Worm (Caenorhabditis elegans): ENCODE results near the gene arx-3.
A peak's percentile ranks its signal among the peaks of the same experiment; 100 is the strongest.

arx-3 gene

DNA sequence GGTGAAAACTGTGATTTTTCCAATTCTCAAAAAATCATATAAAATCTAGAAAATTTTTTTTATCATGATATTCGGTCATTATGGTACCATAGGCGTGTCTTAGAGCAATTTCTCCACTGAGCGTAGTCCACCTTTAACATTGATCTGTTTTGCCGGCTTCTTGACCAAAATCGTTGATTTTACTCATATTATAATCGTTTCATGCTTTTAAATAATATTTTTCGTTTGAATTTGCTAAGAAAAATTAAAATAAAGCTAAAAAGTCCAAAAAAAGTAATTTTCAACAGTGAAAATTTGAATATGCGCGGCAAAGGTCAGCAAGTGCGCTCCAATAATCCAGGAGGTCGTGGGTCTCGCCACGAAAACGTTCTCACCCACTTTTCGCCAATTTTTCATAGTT lies 17.3 kb downstream of the arx-3 start, which contains the start of gene Y79H2A.4:
TSS of gene Y79H2A.4 (plus strand) at position 301 of the 400 bp plus-strand sequence.
- TF ChIP-seq npax-4 (tag; optimal IDR thresholded peaks at IDR 0.05): no peak
- no peak for TF ChIP-seq C38D4.7 (GFP tag; optimal IDR thresholded peaks at IDR 0.05)
- TF ChIP-seq unc-42 (tag; optimal IDR thresholded peaks at IDR 0.05): no peak
- TF ChIP-seq hlh-15 (tag; optimal IDR thresholded peaks at IDR 0.05): no peak
- no peak for TF ChIP-seq C08G9.2 (tag; optimal IDR thresholded peaks at IDR 0.05)
- TF ChIP-seq dmd-4 (tag; optimal IDR thresholded peaks at IDR 0.05; ENCODE audit: borderline replicate concordance): no peak
- no peak for TF ChIP-seq K02D7.2 (tag; optimal IDR thresholded peaks at IDR 0.05)
- no peak for TF ChIP-seq pag-3 (tag; optimal IDR thresholded peaks at IDR 0.05; ENCODE audit: borderline replicate concordance)
- TF ChIP-seq hlh-30 (tag; optimal IDR thresholded peaks at IDR 0.05; ENCODE audit: insufficient read depth): no peak
- TF ChIP-seq ceh-24 (tag; optimal IDR thresholded peaks at IDR 0.05): no peak
- no peak for TF ChIP-seq nfya-1 (tag; optimal IDR thresholded peaks at IDR 0.05)
- no peak for TF ChIP-seq ceh-9 (tag; optimal IDR thresholded peaks at IDR 0.05)
- no peak for TF ChIP-seq zip-5 (tag; optimal IDR thresholded peaks at IDR 0.05)
- no peak for TF ChIP-seq elt-4 (tag; optimal IDR thresholded peaks at IDR 0.05)
- TF ChIP-seq sox-2 (GFP tag; IDR thresholded peaks at IDR 0.05): no peak
- TF ChIP-seq pqm-1 (tag; optimal IDR thresholded peaks at IDR 0.05): no peak
- TF ChIP-seq madf-2 (tag; optimal IDR thresholded peaks at IDR 0.05): no peak
- no peak for TF ChIP-seq ceh-19 (GFP tag; optimal IDR thresholded peaks at IDR 0.05)

DNA sequence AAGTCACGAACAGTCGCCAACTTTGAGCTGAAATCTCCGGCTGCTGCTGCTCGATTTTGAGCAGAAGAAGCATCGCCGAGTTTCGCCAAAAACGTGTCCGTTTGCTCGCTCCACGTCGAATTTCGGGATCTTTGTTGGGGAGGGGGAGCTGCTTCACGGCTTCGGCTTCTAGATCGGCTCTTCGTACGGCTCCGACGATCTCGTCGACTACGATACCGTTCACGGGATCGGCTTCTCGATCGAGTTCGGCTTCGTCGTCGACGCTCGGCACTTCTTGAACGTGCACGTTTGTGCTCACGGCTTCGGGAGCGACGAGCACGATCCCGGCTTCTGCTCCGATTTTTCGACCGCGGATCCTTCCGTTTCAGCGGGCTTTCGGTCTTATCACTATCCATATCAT lies 21.0 kb downstream of the arx-3 start:
- no peak for TF ChIP-seq pha-4 (tag; optimal IDR thresholded peaks at IDR 0.05)
- TF ChIP-seq pros-1 (tag; optimal IDR thresholded peaks at IDR 0.05): no peak
- TF ChIP-seq ref-2 (tag; optimal IDR thresholded peaks at IDR 0.05): no peak
- no peak for TF ChIP-seq dmd-4 (tag; optimal IDR thresholded peaks at IDR 0.05; ENCODE audit: borderline replicate concordance)
- TF ChIP-seq ahr-1 (tag; optimal IDR thresholded peaks at IDR 0.05): no peak
- TF ChIP-seq fax-1 (tag; optimal IDR thresholded peaks at IDR 0.05): no peak
- TF ChIP-seq ceh-31 (tag; optimal IDR thresholded peaks at IDR 0.05): no peak
- no peak for TF ChIP-seq ttx-3 (tag; optimal IDR thresholded peaks at IDR 0.05)
- TF ChIP-seq dve-1 (tag; optimal IDR thresholded peaks at IDR 0.05): no peak
- no peak for TF ChIP-seq odd-2 (tag; optimal IDR thresholded peaks at IDR 0.05)
- TF ChIP-seq ceh-22 (tag; optimal IDR thresholded peaks at IDR 0.05): no peak
- no peak for TF ChIP-seq hlh-15 (tag; optimal IDR thresholded peaks at IDR 0.05)
- TF ChIP-seq hlh-8 (tag; optimal IDR thresholded peaks at IDR 0.05): no peak
- TF ChIP-seq eyg-1 (tag; optimal IDR thresholded peaks at IDR 0.05): no peak
- TF ChIP-seq unc-86 (tag; optimal IDR thresholded peaks at IDR 0.05): no peak

DNA sequence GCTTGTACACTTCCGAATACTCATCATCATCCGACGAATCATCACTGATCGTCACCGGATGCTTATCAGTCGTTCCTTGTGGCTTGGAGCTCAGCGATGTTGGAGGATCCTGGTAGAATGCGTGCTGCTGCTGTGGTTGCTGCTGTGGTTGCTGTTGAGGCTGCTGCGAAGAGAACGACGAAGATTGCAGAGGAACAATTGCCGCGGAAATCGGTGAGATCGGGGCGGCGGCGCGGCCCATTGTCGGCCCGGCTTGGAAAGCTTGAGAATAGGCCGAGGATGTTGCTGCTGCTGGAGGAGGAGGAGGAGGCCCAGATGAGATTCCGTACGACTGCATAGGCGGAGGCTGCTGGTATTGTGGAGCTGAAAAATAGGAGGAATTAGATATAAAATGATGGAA lies 23.9 kb downstream of the arx-3 start:
- no peak for TF ChIP-seq nfya-1 (tag; optimal IDR thresholded peaks at IDR 0.05)
- no peak for TF ChIP-seq lin-11 (tag; optimal IDR thresholded peaks at IDR 0.05)
- TF ChIP-seq sox-4 (tag; optimal IDR thresholded peaks at IDR 0.05): no peak
- no peak for TF ChIP-seq madf-2 (tag; optimal IDR thresholded peaks at IDR 0.05)
- no peak for TF ChIP-seq ceh-19 (GFP tag; optimal IDR thresholded peaks at IDR 0.05)
- no peak for TF ChIP-seq pax-1 (tag; optimal IDR thresholded peaks at IDR 0.05)
- no peak for TF ChIP-seq pha-2 (tag; optimal IDR thresholded peaks at IDR 0.05)

DNA sequence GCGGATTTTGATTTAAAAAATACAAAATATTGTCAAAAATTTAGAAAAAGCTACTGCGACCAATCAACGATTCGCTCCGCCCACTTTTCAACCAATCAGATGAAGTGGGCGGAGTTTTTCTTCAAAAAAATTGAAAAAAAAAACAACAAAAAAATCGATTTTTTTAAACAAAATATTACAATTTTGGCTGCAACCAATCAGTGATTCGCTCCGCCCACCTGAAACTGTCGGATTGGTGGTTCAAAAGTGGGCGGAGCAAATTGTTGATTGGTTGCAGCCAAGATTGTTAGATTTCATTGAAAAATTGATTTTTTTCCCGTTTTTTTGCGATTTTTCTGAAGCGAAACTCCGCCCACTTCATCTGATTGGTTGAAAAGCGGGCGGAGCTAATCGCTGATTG lies 25.0 kb downstream of the arx-3 start:
- TF ChIP-seq eyg-1 (tag; optimal IDR thresholded peaks at IDR 0.05) (no peak), nfya-1 (tag; optimal IDR thresholded peaks at IDR 0.05) (peak; percentile 54)

DNA sequence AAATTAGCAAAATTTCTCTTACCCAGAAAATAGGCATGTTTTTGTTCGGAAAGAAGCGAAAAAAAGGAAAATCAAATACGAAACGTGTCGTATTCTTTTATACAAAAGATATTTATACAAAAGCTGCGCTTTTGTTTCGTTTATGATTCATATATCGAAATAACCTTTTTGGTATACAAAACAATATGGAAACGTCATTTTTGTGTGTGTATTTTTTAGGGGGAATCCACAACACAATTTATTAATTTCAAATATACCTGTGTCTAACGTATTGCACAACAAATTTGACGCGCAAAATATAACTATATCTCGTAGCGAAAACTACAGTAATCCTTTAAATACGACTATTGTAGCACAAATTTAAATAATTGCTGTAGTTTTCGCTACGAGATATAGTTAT lies 27.6 kb downstream of the arx-3 start, which contains the start of gene Y79H2A.2:
TSS of gene Y79H2A.2 (minus strand) at position 101 of the 400 bp plus-strand sequence.
- no peak for TF ChIP-seq ceh-22 (tag; optimal IDR thresholded peaks at IDR 0.05)
- no peak for TF ChIP-seq dmd-4 (tag; optimal IDR thresholded peaks at IDR 0.05; ENCODE audit: borderline replicate concordance)
- no peak for TF ChIP-seq ceh-31 (tag; optimal IDR thresholded peaks at IDR 0.05)
- no peak for TF ChIP-seq madf-2 (tag; optimal IDR thresholded peaks at IDR 0.05)
- TF ChIP-seq F13H6.1 (tag; optimal IDR thresholded peaks at IDR 0.05): no peak
- no peak for TF ChIP-seq pat-9 (tag; optimal IDR thresholded peaks at IDR 0.05)
- TF ChIP-seq pag-3 (tag; optimal IDR thresholded peaks at IDR 0.05; ENCODE audit: borderline replicate concordance): no peak
- TF ChIP-seq tbx-2 (tag; optimal IDR thresholded peaks at IDR 0.05): no peak
- TF ChIP-seq Y22D7AL.16 (tag; optimal IDR thresholded peaks at IDR 0.05): no peak
- no peak for TF ChIP-seq ahr-1 (tag; optimal IDR thresholded peaks at IDR 0.05)

Data from whole organism, late embryonic.